Fruit fly (Drosophila melanogaster) whole organism, wandering third instar larva: ENCODE data around the gene CG7988.
A peak's percentile ranks its signal among the peaks of the same experiment; 100 is the strongest.

Experiments
- Abd-B ChIP-seq: fragments of >200 bp; optimal IDR thresholded peaks from 2 replicates; lab custom pipeline; 2017; ENCODE audit warnings: missing biosample characterization, missing genetic modification characterization
- CG32264 ChIP-seq: fragments of 200-800 bp; sonication (Bioruptor generic); optimal IDR thresholded peaks from 2 replicates; lab custom pipeline; 2016; ENCODE audit warnings: missing biosample characterization, missing genetic modification characterization
- CG9705 ChIP-seq: fragments of 200-800 bp; sonication (Bioruptor generic); optimal IDR thresholded peaks from 2 replicates; lab custom pipeline; 2018; ENCODE audit warnings: missing biosample characterization, mild to moderate bottlenecking, missing genetic modification characterization
- CrebA ChIP-seq: fragments of 200-800 bp; sonication (Bioruptor generic); optimal IDR thresholded peaks from 2 replicates; lab custom pipeline; 2016; ENCODE audit warnings: missing biosample characterization, mild to moderate bottlenecking, missing genetic modification characterization, borderline replicate concordance
- Dfd ChIP-seq: fragments of >200 bp; optimal IDR thresholded peaks from 2 replicates; lab custom pipeline; 2017; ENCODE audit warnings: missing biosample characterization, missing genetic modification characterization
- Dif ChIP-seq: fragments of 200-275, 200-300 bp; sonication (Bioruptor generic); optimal IDR thresholded peaks from 2 replicates; lab custom pipeline; 2018; ENCODE audit warnings: missing biosample characterization, missing genetic modification characterization; ENCODE audit not compliant: partially characterized antibody
- GATAd ChIP-seq: sonication (Bioruptor generic); optimal IDR thresholded peaks from 2 replicates; lab custom pipeline; 2016; ENCODE audit warnings: missing biosample characterization, missing genetic modification characterization
- HLH106 ChIP-seq: fragments of 200-800 bp; optimal IDR thresholded peaks from 3 replicates; lab custom pipeline; 2019; ENCODE audit warnings: missing biosample characterization, mild to moderate bottlenecking, missing genetic modification characterization, moderate library complexity
- Hnf4 ChIP-seq: fragments of 200-800 bp; sonication (Bioruptor generic); optimal IDR thresholded peaks from 2 replicates; lab custom pipeline; 2016; ENCODE audit warnings: missing biosample characterization, mild to moderate bottlenecking, missing genetic modification characterization
- Hr78 ChIP-seq: fragments of >200 bp; optimal IDR thresholded peaks from 2 replicates; lab custom pipeline; 2017; ENCODE audit warnings: missing biosample characterization, missing genetic modification characterization
- Hr83 ChIP-seq: fragments of 200-300 bp; sonication (Bioruptor generic); optimal IDR thresholded peaks from 2 replicates; lab custom pipeline; 2016; ENCODE audit warnings: missing biosample characterization, mild to moderate bottlenecking, missing genetic modification characterization, moderate library complexity; ENCODE audit not compliant: poor library complexity, severe bottlenecking
- Jra ChIP-seq: sonication (Bioruptor generic); optimal IDR thresholded peaks from 2 replicates; lab custom pipeline; 2016; ENCODE audit warnings: missing biosample characterization, missing genetic modification characterization
- Mio ChIP-seq: sonication (Bioruptor generic); optimal IDR thresholded peaks from 2 replicates; lab custom pipeline; 2016; ENCODE audit warnings: missing biosample characterization, missing genetic modification characterization
- Myc ChIP-seq: fragments of >200 bp; optimal IDR thresholded peaks from 2 replicates; lab custom pipeline; 2017
- N ChIP-seq: fragments of >200 bp; optimal IDR thresholded peaks from 2 replicates; lab custom pipeline; 2018; ENCODE audit warnings: missing biosample characterization, missing external identifiers, missing genetic modification characterization
- OdsH ChIP-seq: fragments of 200-800 bp; sonication (Bioruptor generic); optimal IDR thresholded peaks from 2 replicates; lab custom pipeline; 2016; ENCODE audit warnings: missing biosample characterization, mild to moderate bottlenecking, missing genetic modification characterization
- Rel ChIP-seq, 2 experiments: fragments of 200-800 bp; sonication (Bioruptor generic) in 1 of 2; optimal IDR thresholded peaks; 2 replicates in 1 of 2; 3 replicates in 1 of 2; lab custom pipeline; 2016 to 2019; ENCODE audit warnings: mild to moderate bottlenecking in 2 of 2, missing biosample characterization in 2 of 2, missing genetic modification characterization in 2 of 2, moderate library complexity in 1 of 2
- Sp1 ChIP-seq: fragments of 200-800 bp; sonication (Bioruptor generic); optimal IDR thresholded peaks from 3 replicates; lab custom pipeline; 2019; ENCODE audit warnings: missing biosample characterization, mild to moderate bottlenecking, missing genetic modification characterization, moderate library complexity
- Vsx2 ChIP-seq: fragments of 200-300, 225-300 bp; sonication (Bioruptor generic); optimal IDR thresholded peaks from 2 replicates; lab custom pipeline; 2018; ENCODE audit warnings: missing biosample characterization, missing genetic modification characterization; ENCODE audit not compliant: partially characterized antibody
- br ChIP-seq: fragments of 200-800 bp; sonication (Bioruptor generic); optimal IDR thresholded peaks from 2 replicates; lab custom pipeline; 2016; ENCODE audit warnings: missing biosample characterization, missing genetic modification characterization
- brk ChIP-seq: fragments of 200-800 bp; sonication (Bioruptor generic); optimal IDR thresholded peaks from 2 replicates; lab custom pipeline; 2016; ENCODE audit warnings: missing biosample characterization, mild to moderate bottlenecking, missing genetic modification characterization
- dl ChIP-seq, 2 experiments: fragments of 175-275, 200-275 bp in 1 of 2; fragments of 200-275 bp in 1 of 2; sonication (Bioruptor generic); optimal IDR thresholded peaks; lab custom pipeline; 2018; ENCODE audit warnings: mild to moderate bottlenecking in 2 of 2, missing biosample characterization in 2 of 2, missing genetic modification characterization in 2 of 2, moderate library complexity in 2 of 2; ENCODE audit not compliant: partially characterized antibody in 2 of 2, insufficient read depth in 1 of 2
- dmrt93B ChIP-seq: fragments of 200-800 bp; sonication (Bioruptor generic); optimal IDR thresholded peaks from 2 replicates; lab custom pipeline; 2018; ENCODE audit warnings: missing biosample characterization, mild to moderate bottlenecking, missing genetic modification characterization
- dsf ChIP-seq: sonication (Bioruptor generic); optimal IDR thresholded peaks from 2 replicates; lab custom pipeline; 2016; ENCODE audit warnings: missing biosample characterization, missing genetic modification characterization, borderline replicate concordance
- ey ChIP-seq: fragments of 200-800 bp; sonication (Bioruptor generic); optimal IDR thresholded peaks from 2 replicates; lab custom pipeline; 2016; ENCODE audit warnings: missing biosample characterization, missing genetic modification characterization
- foxo ChIP-seq, 2 experiments: fragments of 200-800 bp; sonication (Bioruptor generic); optimal IDR thresholded peaks; 2 replicates in 1 of 2; 3 replicates in 1 of 2; lab custom pipeline; 2016 to 2017; ENCODE audit warnings: missing biosample characterization in 2 of 2, missing genetic modification characterization in 2 of 2
- fru ChIP-seq: fragments of 200-800 bp; sonication (Bioruptor generic); optimal IDR thresholded peaks from 3 replicates; lab custom pipeline; 2016; ENCODE audit warnings: missing biosample characterization, mild to moderate bottlenecking, missing genetic modification characterization
- h ChIP-seq: fragments of 200-800 bp; sonication (Bioruptor generic); optimal IDR thresholded peaks from 3 replicates; lab custom pipeline; 2016; ENCODE audit warnings: missing biosample characterization, mild to moderate bottlenecking, missing genetic modification characterization
- jim ChIP-seq: fragments of 175-275, 200-325 bp; sonication (Bioruptor generic); optimal IDR thresholded peaks from 2 replicates; lab custom pipeline; 2016; ENCODE audit warnings: missing biosample characterization, mild to moderate bottlenecking, missing genetic modification characterization
- pan ChIP-seq: fragments of >200 bp; optimal IDR thresholded peaks from 2 replicates; lab custom pipeline; 2017
- psq ChIP-seq: fragments of 200-800 bp; sonication (Bioruptor generic); optimal IDR thresholded peaks from 3 replicates; lab custom pipeline; 2017; ENCODE audit warnings: missing biosample characterization, mild to moderate bottlenecking, missing genetic modification characterization, moderate library complexity
- rgr ChIP-seq: fragments of 200-800 bp; sonication (Bioruptor generic); optimal IDR thresholded peaks from 3 replicates; lab custom pipeline; 2016; ENCODE audit warnings: missing biosample characterization, mild to moderate bottlenecking, missing genetic modification characterization
- sage ChIP-seq: fragments of 200-800 bp; sonication (Bioruptor generic); optimal IDR thresholded peaks from 2 replicates; lab custom pipeline; 2016; ENCODE audit warnings: missing biosample characterization, mild to moderate bottlenecking, missing genetic modification characterization
- sv ChIP-seq: fragments of 200-800 bp; sonication (Bioruptor generic); optimal IDR thresholded peaks from 3 replicates; lab custom pipeline; 2016; ENCODE audit warnings: missing biosample characterization, missing genetic modification characterization
- tai ChIP-seq: sonication (Bioruptor generic); optimal IDR thresholded peaks from 2 replicates; lab custom pipeline; 2016; ENCODE audit warnings: missing biosample characterization, missing genetic modification characterization
- usp ChIP-seq: fragments of >200 bp; optimal IDR thresholded peaks from 2 replicates; lab custom pipeline; 2017; ENCODE audit warnings: missing biosample characterization, missing genetic modification characterization
- woc ChIP-seq: sonication (Bioruptor generic); optimal IDR thresholded peaks from 2 replicates; lab custom pipeline; 2016; ENCODE audit warnings: missing biosample characterization, mild to moderate bottlenecking, missing genetic modification characterization

Gene CG7988

dm6 chr3R:18199177-18199884 lies 21.0 kb upstream of the CG7988 start, which contains the start of the genes Ssdp and CG7985:
TSS of gene Ssdp (minus strand) at chr3R:18199595.
TSS of gene CG7985 (plus strand) at chr3R:18199857.
- TF ChIP-seq Vsx2 (GFP tag; lab: Kevin White, UChicago) = peak; percentile 11
- TF ChIP-seq psq (GFP tag; lab: Kevin White, UChicago) = peak; percentile 97
- peak; percentile 3 for TF ChIP-seq br (GFP tag; lab: Kevin White, UChicago)
- no peak for TF ChIP-seq sv
- TF ChIP-seq h (GFP tag; lab: Kevin White, UChicago) = peak; percentile 31
- TF ChIP-seq woc (GFP tag; lab: Kevin White, UChicago) = peak; percentile 2
- TF ChIP-seq tai (GFP tag; lab: Kevin White, UChicago) = no peak

- TF ChIP-seq Jra (GFP tag; lab: Kevin White, UChicago) (no peak), Rel (GFP tag; optimal IDR thresholded peaks at IDR 0.05; lab: Kevin White, UChicago) (no peak), Rel (tag; optimal IDR thresholded peaks at IDR 0.05; lab: Kevin White, UChicago) (peak; percentile 80), CG32264 (GFP tag; lab: Kevin White, UChicago) (no peak), Hr83 (GFP tag; lab: Kevin White, UChicago) (no peak)
Measured at dm6 chr3R:18199885-18200249, 20.5 kb upstream of the CG7988 start.

- no peak for TF ChIP-seq Mio
- TF ChIP-seq OdsH (GFP tag; lab: Kevin White, UChicago) = no peak
- TF ChIP-seq woc (GFP tag; lab: Kevin White, UChicago) = no peak
- no peak for TF ChIP-seq dmrt93B (GFP tag; lab: Kevin White, UChicago)
- TF ChIP-seq Abd-B (GFP tag; lab: Kevin White, UChicago) = no peak
- TF ChIP-seq Jra (GFP tag; lab: Kevin White, UChicago) = no peak
- TF ChIP-seq Hr83 (GFP tag; lab: Kevin White, UChicago) = no peak
- TF ChIP-seq br (GFP tag; lab: Kevin White, UChicago) = no peak
- no peak for TF ChIP-seq fru (GFP tag; lab: Kevin White, UChicago)
- no peak for TF ChIP-seq psq (GFP tag; lab: Kevin White, UChicago)
- TF ChIP-seq Hr78 = no peak
- TF ChIP-seq CrebA = no peak
- no peak for TF ChIP-seq h (GFP tag; lab: Kevin White, UChicago)
- no peak for TF ChIP-seq foxo (GFP tag; optimal IDR thresholded peaks at IDR 0.05; lab: Kevin White, UChicago)
- TF ChIP-seq CG9705 (GFP tag; lab: Kevin White, UChicago) = no peak
- no peak for TF ChIP-seq sage (GFP tag; lab: Kevin White, UChicago)
- no peak for TF ChIP-seq tai (GFP tag; lab: Kevin White, UChicago)
- TF ChIP-seq sv = no peak
- TF ChIP-seq rgr (GFP tag; lab: Kevin White, UChicago) = no peak
Measured at dm6 chr3R:18208479-18208878, 11.8 kb upstream of the CG7988 start, which contains the start of gene CG44158. TSS of gene CG44158 (plus strand) at chr3R:18208779.

DNA sequence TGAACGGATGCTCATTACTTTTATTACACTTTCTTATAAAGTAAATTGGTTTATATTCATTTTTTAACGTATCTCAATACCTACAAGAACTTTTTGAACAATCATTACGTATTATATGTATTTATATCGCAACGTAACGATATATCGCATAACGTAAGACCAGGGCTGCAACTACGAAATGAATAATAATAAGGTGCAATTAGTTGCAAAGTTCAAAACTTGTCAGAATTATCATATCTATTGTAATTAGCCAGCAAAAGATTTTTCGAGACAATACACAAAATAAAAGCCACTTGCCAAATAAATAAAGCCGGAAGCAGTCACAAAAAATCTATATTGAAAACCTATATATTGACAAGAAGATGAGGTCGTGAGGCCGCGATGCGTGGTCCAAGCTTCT lies 5.0 kb upstream of the CG7988 start:
- TF ChIP-seq Hr83 (GFP tag; lab: Kevin White, UChicago) (peak; percentile 24), foxo (GFP tag; optimal IDR thresholded peaks at IDR 0.05; lab: Kevin White, UChicago) (peak in 1 of 2 experiments; percentile 51), HLH106 (tag; lab: Kevin White, UChicago) (no peak), psq (GFP tag; lab: Kevin White, UChicago) (peak; percentile 1), jim (no peak), CG9705 (GFP tag; lab: Kevin White, UChicago) (no peak), Vsx2 (GFP tag; lab: Kevin White, UChicago) (no peak), dl (GFP tag; optimal IDR thresholded peaks at IDR 0.05; lab: Kevin White, UChicago; ENCODE audit: insufficient read depth in 1 of 2, partially characterized antibody in 2 of 2) (no peak), Sp1 (GFP tag; lab: Kevin White, UChicago) (no peak), br (GFP tag; lab: Kevin White, UChicago) (peak; percentile 35), Hr78 (no peak), Hnf4 (GFP tag; lab: Kevin White, UChicago) (no peak), brk (GFP tag; lab: Kevin White, UChicago) (no peak), tai (GFP tag; lab: Kevin White, UChicago) (no peak), Rel (GFP tag; optimal IDR thresholded peaks at IDR 0.05; lab: Kevin White, UChicago) (no peak), Rel (tag; optimal IDR thresholded peaks at IDR 0.05; lab: Kevin White, UChicago) (no peak), ey (GFP tag; lab: Kevin White, UChicago) (peak; percentile 53), usp (GFP tag; lab: Kevin White, UChicago) (no peak), dsf (peak; percentile 3), rgr (GFP tag; lab: Kevin White, UChicago) (peak; percentile 47), sage (GFP tag; lab: Kevin White, UChicago) (no peak), dmrt93B (GFP tag; lab: Kevin White, UChicago) (no peak), h (GFP tag; lab: Kevin White, UChicago) (peak; percentile 55), Jra (GFP tag; lab: Kevin White, UChicago) (peak; percentile 4), Dif (GFP tag; lab: Kevin White, UChicago) (no peak), woc (GFP tag; lab: Kevin White, UChicago) (peak; percentile 35), CrebA (no peak), Dfd (no peak), Myc (lab: Kevin White, UChicago) (no peak), Abd-B (GFP tag; lab: Kevin White, UChicago) (no peak), GATAd (GFP tag; lab: Kevin White, UChicago) (no peak), pan (no peak), N (GFP tag; lab: Kevin White, UChicago) (no peak), Mio (no peak), fru (GFP tag; lab: Kevin White, UChicago) (peak; percentile 23)
